Worm (Caenorhabditis elegans) whole organism, late embryonic: ENCODE results near the gene T01D1.7.

ENCODE experiments used
- che-1 ChIP-seq: sonication (generic microtip); optimal IDR thresholded peaks from 2 replicates; lab custom pipeline; 2016; ENCODE audit warnings: mild to moderate bottlenecking, missing genetic modification characterization, missing compliant biosample characterization
- fax-1 ChIP-seq: sonication (generic microtip); optimal IDR thresholded peaks from 2 replicates; lab custom pipeline; 2016; ENCODE audit warnings: missing genotype, missing genetic modification characterization, missing compliant biosample characterization
- fkh-10 ChIP-seq: fragments of 150-350 bp; optimal IDR thresholded peaks from 2 replicates; lab custom pipeline; 2014; ENCODE audit warnings: missing biosample characterization, missing genetic modification reagents, missing genetic modification characterization
- hlh-13 ChIP-seq: fragments of 200-800 bp; sonication (Bioruptor generic); optimal IDR thresholded peaks from 2 replicates; lab custom pipeline; 2018; ENCODE audit warnings: mild to moderate bottlenecking, missing genetic modification characterization, missing compliant biosample characterization
- nfya-1 ChIP-seq: sonication (generic microtip); optimal IDR thresholded peaks from 2 replicates; lab custom pipeline; 2017; ENCODE audit warnings: missing genetic modification characterization, mild to moderate bottlenecking, missing compliant biosample characterization, antibody characterized with exemption, moderate library complexity
- rnt-1 ChIP-seq: sonication (generic microtip); optimal IDR thresholded peaks from 2 replicates; lab custom pipeline; 2016; ENCODE audit warnings: missing genetic modification characterization, missing compliant biosample characterization
- sox-2 ChIP-seq: fragments of 200-800 bp; sonication (Bioruptor generic); IDR thresholded peaks from 2 replicates; pipeline ENCODE4 v1.3.6; 2022; ENCODE audit warnings: missing genetic modification reagents, missing genetic modification characterization, missing compliant biosample characterization
- tbx-2 ChIP-seq: sonication (generic microtip); optimal IDR thresholded peaks from 2 replicates; lab custom pipeline; 2016; ENCODE audit warnings: missing genetic modification characterization, missing compliant biosample characterization

DNA sequence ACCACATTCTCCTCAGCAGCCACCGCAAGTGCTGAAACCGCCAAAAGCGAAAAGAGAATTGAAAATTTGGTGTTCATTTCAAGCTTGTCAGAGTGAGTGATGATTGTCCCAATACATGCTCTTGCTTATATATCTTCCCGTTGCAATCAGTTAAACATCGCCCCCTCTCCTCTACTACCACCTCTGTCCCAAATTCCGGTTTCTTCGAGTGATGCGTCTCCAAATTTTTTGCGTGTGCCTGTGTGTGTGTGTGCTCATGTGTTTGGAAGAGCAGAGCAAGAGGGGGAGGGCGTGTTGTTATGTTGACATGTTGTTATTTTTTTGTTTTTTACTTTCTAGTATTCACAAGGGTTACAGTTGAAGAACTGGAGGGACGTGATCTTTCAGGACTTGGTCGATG, 20.9 kb upstream of the T01D1.7 start, which contains the start of gene abu-11:
- TF ChIP-seq che-1 (tag; lab: Kevin White, UChicago) (no peak), tbx-2 (tag; lab: Kevin White, UChicago) (no peak), rnt-1 (tag; lab: Kevin White, UChicago) (no peak), sox-2 (no peak), fax-1 (tag; lab: Kevin White, UChicago) (no peak), nfya-1 (no peak), hlh-13 (GFP tag; lab: Kevin White, UChicago) (no peak), fkh-10 (GFP tag; lab: Kevin White, UChicago) (no peak)
